Worm (Caenorhabditis elegans) whole organism, mixed stage, embryonic: Measurements from ENCODE around the gene pgp-14.

Source experiments
- M03D4.4 ChIP-seq: sonication (generic microtip); optimal IDR thresholded peaks from 2 replicates; lab custom pipeline; 2017; ENCODE audit warnings: mild to moderate bottlenecking, missing genetic modification characterization, missing compliant biosample characterization
- bed-3 ChIP-seq: fragments of 200-800 bp; sonication (Bioruptor generic); optimal IDR thresholded peaks from 3 replicates; lab custom pipeline; 2018; ENCODE audit warnings: mild to moderate bottlenecking, missing genetic modification characterization, moderate library complexity, missing compliant biosample characterization
- blmp-1 ChIP-seq: fragments of 150-350 bp; optimal IDR thresholded peaks from 2 replicates; lab custom pipeline; 2014; ENCODE audit warnings: missing biosample characterization, missing genetic modification characterization
- ceh-39 ChIP-seq: fragments of 150-350 bp; optimal IDR thresholded peaks from 2 replicates; lab custom pipeline; 2014; ENCODE audit warnings: missing biosample characterization, missing genetic modification characterization
- ces-1 ChIP-seq: fragments of 150-350 bp; optimal IDR thresholded peaks from 2 replicates; lab custom pipeline; 2014; ENCODE audit warnings: missing biosample characterization, missing genetic modification reagents, missing genetic modification characterization
- cnd-1 ChIP-seq: fragments of 200-800 bp; sonication (Bioruptor generic); optimal IDR thresholded peaks from 2 replicates; lab custom pipeline; 2018; ENCODE audit warnings: mild to moderate bottlenecking, missing genetic modification characterization, missing compliant biosample characterization
- elt-1 ChIP-seq: sonication (generic microtip); optimal IDR thresholded peaks from 2 replicates; lab custom pipeline; 2017; ENCODE audit warnings: missing genetic modification characterization, mild to moderate bottlenecking, missing compliant biosample characterization, antibody characterized with exemption, moderate library complexity, borderline replicate concordance; ENCODE audit not compliant: insufficient read depth
- elt-3 ChIP-seq: fragments of 150-350 bp; optimal IDR thresholded peaks from 2 replicates; lab custom pipeline; 2014; ENCODE audit warnings: missing biosample characterization, missing genetic modification characterization
- flh-1 ChIP-seq: fragments of 200-800 bp; sonication (Bioruptor generic); optimal IDR thresholded peaks from 2 replicates; lab custom pipeline; 2018; ENCODE audit warnings: mild to moderate bottlenecking, missing genetic modification characterization, moderate library complexity, missing compliant biosample characterization
- hlh-1 ChIP-seq: fragments of 150-350 bp; optimal IDR thresholded peaks from 2 replicates; lab custom pipeline; 2014; ENCODE audit warnings: missing biosample characterization, missing genetic modification reagents, missing genetic modification characterization
- lin-13 ChIP-seq: fragments of 150-350 bp; optimal IDR thresholded peaks from 2 replicates; lab custom pipeline; 2014; ENCODE audit warnings: missing biosample characterization, missing genetic modification characterization
- lin-32 ChIP-seq: fragments of 200-800 bp; sonication (Bioruptor generic); optimal IDR thresholded peaks from 2 replicates; lab custom pipeline; 2018; ENCODE audit warnings: mild to moderate bottlenecking, missing genetic modification characterization, missing compliant biosample characterization
- lsy-2 ChIP-seq: fragments of 150-350 bp; optimal IDR thresholded peaks from 2 replicates; lab custom pipeline; 2014; ENCODE audit warnings: missing biosample characterization, missing genetic modification characterization
- mab-5 ChIP-seq: fragments of 150-350 bp; optimal IDR thresholded peaks from 2 replicates; lab custom pipeline; 2014; ENCODE audit warnings: missing biosample characterization, missing genetic modification characterization
- mep-1 ChIP-seq: fragments of 150-350 bp; optimal IDR thresholded peaks from 2 replicates; lab custom pipeline; 2017; ENCODE audit warnings: missing biosample characterization, missing genetic modification reagents, missing genetic modification characterization, inconsistent platforms
- mls-2 ChIP-seq: sonication (generic microtip); optimal IDR thresholded peaks from 2 replicates; lab custom pipeline; 2016; ENCODE audit warnings: mild to moderate bottlenecking, missing genetic modification characterization, moderate library complexity, missing compliant biosample characterization
- nhr-12 ChIP-seq: fragments of 150-350 bp; optimal IDR thresholded peaks from 2 replicates; lab custom pipeline; 2014; ENCODE audit warnings: missing biosample characterization, missing genetic modification characterization
- nhr-2 ChIP-seq: fragments of 150-350 bp; optimal IDR thresholded peaks from 2 replicates; lab custom pipeline; 2014; ENCODE audit warnings: missing biosample characterization, missing genetic modification characterization
- nhr-237 ChIP-seq: fragments of 150-350 bp; optimal IDR thresholded peaks from 2 replicates; lab custom pipeline; 2014; ENCODE audit warnings: missing biosample characterization, missing genetic modification characterization
- nhr-28 ChIP-seq: fragments of 150-350 bp; optimal IDR thresholded peaks from 2 replicates; lab custom pipeline; 2014; ENCODE audit warnings: missing biosample characterization, missing genetic modification characterization
- nhr-76 ChIP-seq: sonication (generic microtip); optimal IDR thresholded peaks from 2 replicates; lab custom pipeline; 2017; ENCODE audit warnings: missing biosample characterization, missing genetic modification characterization
- pha-4 ChIP-seq: fragments of 150-350 bp; optimal IDR thresholded peaks from 2 replicates; lab custom pipeline; 2018; ENCODE audit warnings: missing biosample characterization, missing genetic modification reagents, missing genetic modification characterization
- sem-2 ChIP-seq: fragments of 200-800 bp; sonication (Bioruptor generic); optimal IDR thresholded peaks from 2 replicates; lab custom pipeline; 2018; ENCODE audit warnings: mild to moderate bottlenecking, missing genetic modification characterization, missing compliant biosample characterization
- snpc-4 ChIP-seq: fragments of 150-350 bp; optimal IDR thresholded peaks from 2 replicates; lab custom pipeline; 2014; ENCODE audit warnings: missing biosample characterization, missing genetic modification characterization
- sptf-1 ChIP-seq: sonication (generic microtip); optimal IDR thresholded peaks from 2 replicates; lab custom pipeline; 2017; ENCODE audit warnings: mild to moderate bottlenecking, missing genetic modification characterization, moderate library complexity, missing compliant biosample characterization
- tbx-8 ChIP-seq: fragments of 200-800 bp; sonication (Bioruptor generic); optimal IDR thresholded peaks from 2 replicates; lab custom pipeline; 2018; ENCODE audit warnings: mild to moderate bottlenecking, missing genetic modification characterization, moderate library complexity, missing compliant biosample characterization
- unc-120 ChIP-seq: sonication (generic microtip); optimal IDR thresholded peaks from 2 replicates; lab custom pipeline; 2017; ENCODE audit warnings: missing genetic modification characterization, missing compliant biosample characterization; ENCODE audit not compliant: poor library complexity, severe bottlenecking
- unc-39 ChIP-seq: fragments of 150-350 bp; optimal IDR thresholded peaks from 2 replicates; lab custom pipeline; 2014; ENCODE audit warnings: missing biosample characterization, missing genetic modification characterization
- unc-62 ChIP-seq: fragments of 150-350 bp; optimal IDR thresholded peaks from 2 replicates; lab custom pipeline; 2014; ENCODE audit warnings: missing biosample characterization, missing genetic modification reagents, missing genetic modification characterization

The pgp-14 gene

ce11 chrX:12713014-12713413 is 36.4 kb downstream of the pgp-14 start:
- TF ChIP-seq ces-1 (GFP tag; lab: Kevin White, UChicago) (peak; percentile 54), elt-3 (tag; lab: Kevin White, UChicago) (no peak), flh-1 (GFP tag; lab: Kevin White, UChicago) (no peak)

- TF ChIP-seq ces-1 (GFP tag; lab: Kevin White, UChicago) = no peak
- TF ChIP-seq tbx-8 (GFP tag; lab: Kevin White, UChicago) = no peak
- no peak for TF ChIP-seq cnd-1 (tag; lab: Kevin White, UChicago)
- no peak for TF ChIP-seq snpc-4 (tag; lab: Kevin White, UChicago)
- no peak for TF ChIP-seq mab-5
- no peak for TF ChIP-seq lin-32 (GFP tag; lab: Kevin White, UChicago)
- TF ChIP-seq elt-3 (tag; lab: Kevin White, UChicago) = no peak
- TF ChIP-seq elt-1 (tag; lab: Kevin White, UChicago) = no peak
- TF ChIP-seq sptf-1 (tag; lab: Kevin White, UChicago) = no peak
- TF ChIP-seq lin-13 (tag; lab: Kevin White, UChicago) = no peak
- TF ChIP-seq flh-1 (GFP tag; lab: Kevin White, UChicago) = no peak
- no peak for TF ChIP-seq blmp-1
- TF ChIP-seq unc-62 = no peak
- no peak for TF ChIP-seq bed-3
- no peak for TF ChIP-seq nhr-28 (tag; lab: Kevin White, UChicago)
- TF ChIP-seq nhr-2 (tag; lab: Kevin White, UChicago) = no peak
- TF ChIP-seq pha-4 (tag; lab: Kevin White, UChicago) = no peak
- no peak for TF ChIP-seq ceh-39 (tag; lab: Kevin White, UChicago)
- TF ChIP-seq mls-2 (tag; lab: Kevin White, UChicago) = no peak
- TF ChIP-seq, all 35 proteins: peak for 0
These were observed 37.0 kb downstream of the pgp-14 start, which contains the start of gene rgs-2 for ce11 chrX:12712353-12712752. Gene rgs-2 (plus strand): TSS chrX:12712653.

- TF ChIP-seq ceh-39 (tag; lab: Kevin White, UChicago) = no peak
- no peak for TF ChIP-seq nhr-76 (tag; lab: Kevin White, UChicago)
- TF ChIP-seq nhr-28 (tag; lab: Kevin White, UChicago) = no peak
- no peak for TF ChIP-seq nhr-12 (tag; lab: Kevin White, UChicago)
- TF ChIP-seq bed-3 = no peak
- TF ChIP-seq unc-39 = no peak
These were observed 44.7 kb downstream of the pgp-14 start, which contains the start of gene nhr-272 for ce11 chrX:12704721-12705120. Gene nhr-272 (minus strand): TSS chrX:12704821.

ce11 chrX:12702713-12703112 is 46.7 kb downstream of the pgp-14 start:
- no peak for TF ChIP-seq nhr-237 (tag; lab: Kevin White, UChicago)
- no peak for TF ChIP-seq mab-5
- TF ChIP-seq lsy-2 (tag; lab: Kevin White, UChicago) = no peak
- TF ChIP-seq hlh-1 (tag; lab: Kevin White, UChicago) = no peak
- TF ChIP-seq nhr-28 (tag; lab: Kevin White, UChicago) = no peak
- TF ChIP-seq blmp-1 = no peak
- TF ChIP-seq elt-3 (tag; lab: Kevin White, UChicago) = no peak
- no peak for TF ChIP-seq mep-1 (tag; lab: Kevin White, UChicago)
- TF ChIP-seq unc-39 = no peak
- no peak for TF ChIP-seq ces-1 (GFP tag; lab: Kevin White, UChicago)
- no peak for TF ChIP-seq ceh-39 (tag; lab: Kevin White, UChicago)
- no peak for TF ChIP-seq cnd-1 (tag; lab: Kevin White, UChicago)
- TF ChIP-seq lin-32 (GFP tag; lab: Kevin White, UChicago) = no peak
- TF ChIP-seq tbx-8 (GFP tag; lab: Kevin White, UChicago) = no peak

ce11 chrX:12701963-12702362 is 47.4 kb downstream of the pgp-14 start, which contains the start of gene nhr-214:
Gene nhr-214 (minus strand): TSS chrX:12702063.
- no peak for TF ChIP-seq elt-3 (tag; lab: Kevin White, UChicago)
- TF ChIP-seq elt-1 (tag; lab: Kevin White, UChicago) = no peak
- TF ChIP-seq pha-4 (tag; lab: Kevin White, UChicago) = no peak
- TF ChIP-seq sem-2 (GFP tag; lab: Kevin White, UChicago) = no peak
- TF ChIP-seq bed-3 = no peak
- TF ChIP-seq nhr-237 (tag; lab: Kevin White, UChicago) = no peak
- TF ChIP-seq unc-120 = no peak
- TF ChIP-seq sptf-1 (tag; lab: Kevin White, UChicago) = no peak
- no peak for TF ChIP-seq nhr-12 (tag; lab: Kevin White, UChicago)
- TF ChIP-seq unc-39 = no peak
- no peak for TF ChIP-seq ces-1 (GFP tag; lab: Kevin White, UChicago)
- no peak for TF ChIP-seq M03D4.4 (tag; lab: Kevin White, UChicago)
- TF ChIP-seq mls-2 (tag; lab: Kevin White, UChicago) = no peak
- TF ChIP-seq lin-13 (tag; lab: Kevin White, UChicago) = no peak
- TF ChIP-seq nhr-2 (tag; lab: Kevin White, UChicago) = no peak
- no peak for TF ChIP-seq mab-5
- TF ChIP-seq ceh-39 (tag; lab: Kevin White, UChicago) = no peak
- TF ChIP-seq, all 35 proteins: peak for 0
